Fruit fly (Drosophila melanogaster): Measurements from ENCODE around the gene His4r.
A peak's percentile ranks its signal among the peaks of the same experiment; 100 is the strongest.

Gene His4r

dm6 chr3R:14625215-14626156, at the start of gene His4r, which contains the start of gene put:
Gene His4r, plus strand, starts transcription at chr3R:14625755.
Gene put, minus strand, starts transcription at chr3R:14625703.
- TF ChIP-seq CG17801 (GFP tag; optimal IDR thresholded peaks at IDR 0.05; ENCODE audit: partially characterized antibody): peak; percentile 29

DNA sequence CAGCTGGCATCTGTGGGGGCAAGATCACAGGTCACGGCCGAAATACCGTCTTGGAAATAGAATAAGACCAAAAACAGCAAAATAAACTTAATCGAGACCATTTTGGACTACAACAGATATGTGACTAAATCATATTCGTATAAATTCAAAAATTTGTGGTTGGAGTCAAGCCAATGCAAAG, 49.2 kb upstream of the His4r start, which contains the start of gene CG44094:
CG44094 (minus strand) TSS at position 101 of the 181 bp plus-strand sequence.
- no peak for TF ChIP-seq CG17801 (GFP tag; optimal IDR thresholded peaks at IDR 0.05; ENCODE audit: partially characterized antibody)

DNA sequence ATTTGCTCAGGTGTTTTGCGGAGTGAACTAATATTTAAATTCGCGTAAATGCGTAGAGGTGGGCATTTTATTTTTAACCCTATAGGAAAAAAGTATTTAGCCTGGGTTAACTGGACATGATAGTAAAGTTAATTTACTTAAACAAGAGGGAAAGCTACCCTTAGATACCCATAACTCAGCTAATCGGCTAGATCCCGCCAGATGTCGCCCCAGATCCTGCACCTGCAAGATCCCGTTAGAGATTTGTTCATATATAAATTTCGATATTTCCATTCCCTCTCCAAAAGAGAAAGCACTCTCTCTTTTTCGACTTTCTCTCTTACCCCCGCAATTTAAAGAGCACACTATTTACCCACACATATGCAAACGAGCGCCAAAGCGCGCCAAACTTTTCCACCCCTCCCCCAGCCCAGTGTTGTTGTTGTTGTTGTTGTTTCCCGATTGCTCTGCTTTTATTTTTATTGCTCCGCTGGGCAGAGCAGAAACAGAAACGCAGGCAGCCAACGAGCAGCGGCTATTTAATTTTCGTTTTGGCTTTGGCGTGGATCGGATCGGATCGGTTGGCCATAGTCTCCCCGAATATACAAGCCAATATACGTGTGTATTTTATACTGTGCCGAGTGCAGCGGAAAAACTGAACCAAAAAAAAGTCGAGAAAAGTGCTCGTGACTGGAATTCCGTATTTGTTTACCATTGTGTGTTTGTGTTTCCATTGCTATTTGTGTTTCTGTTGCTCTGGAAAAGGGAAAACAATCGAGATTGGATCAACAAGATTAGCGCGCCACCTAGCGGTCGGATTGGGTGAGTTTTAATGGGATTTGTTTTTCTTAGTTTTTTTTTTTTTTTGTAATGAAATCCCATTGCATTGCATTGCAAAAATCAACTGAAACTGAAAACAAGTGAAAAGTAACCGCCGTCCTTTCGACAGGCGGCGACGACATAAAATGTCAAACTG, 48.6 kb upstream of the His4r start, which contains the start of gene stumps:
stumps (plus strand) TSS at position 526 of the 955 bp plus-strand sequence.
- TF ChIP-seq CG17801 (GFP tag; optimal IDR thresholded peaks at IDR 0.05; ENCODE audit: partially characterized antibody): peak; percentile 70

dm6 chr3R:14577803-14578493, 47.6 kb upstream of the His4r start:
- TF ChIP-seq CG17801 (GFP tag; optimal IDR thresholded peaks at IDR 0.05; ENCODE audit: partially characterized antibody): no peak

DNA sequence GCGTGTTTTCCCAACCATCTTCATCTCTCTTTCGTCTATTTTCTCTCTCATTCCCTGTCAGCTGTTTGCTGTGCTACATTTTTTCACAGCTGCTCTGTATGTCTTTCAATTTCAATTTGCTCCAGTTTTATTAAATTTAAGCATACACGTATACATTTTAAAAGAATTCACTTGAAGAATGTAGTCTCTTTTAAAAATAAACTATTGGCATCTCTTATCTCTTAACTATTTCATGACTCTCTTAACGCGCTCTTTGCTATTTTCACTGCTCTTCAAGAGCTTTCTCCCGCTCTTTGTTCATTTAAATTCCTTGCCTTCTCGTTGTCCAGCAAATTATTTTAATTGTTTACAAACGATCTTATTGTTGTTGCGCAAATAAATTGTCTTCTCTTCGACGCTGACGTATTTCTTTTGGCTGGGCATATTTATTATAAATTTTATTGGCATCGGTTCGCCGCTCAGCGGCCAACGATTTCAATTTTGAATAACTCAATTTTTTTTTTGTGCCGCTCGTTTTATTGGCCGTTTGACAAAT, 45.4 kb upstream of the His4r start:
- TF ChIP-seq CG17801 (GFP tag; optimal IDR thresholded peaks at IDR 0.05; ENCODE audit: partially characterized antibody): no peak

dm6 chr3R:14586480-14587443, 38.8 kb upstream of the His4r start:
- TF ChIP-seq CG17801 (GFP tag; optimal IDR thresholded peaks at IDR 0.05; ENCODE audit: partially characterized antibody): no peak

DNA sequence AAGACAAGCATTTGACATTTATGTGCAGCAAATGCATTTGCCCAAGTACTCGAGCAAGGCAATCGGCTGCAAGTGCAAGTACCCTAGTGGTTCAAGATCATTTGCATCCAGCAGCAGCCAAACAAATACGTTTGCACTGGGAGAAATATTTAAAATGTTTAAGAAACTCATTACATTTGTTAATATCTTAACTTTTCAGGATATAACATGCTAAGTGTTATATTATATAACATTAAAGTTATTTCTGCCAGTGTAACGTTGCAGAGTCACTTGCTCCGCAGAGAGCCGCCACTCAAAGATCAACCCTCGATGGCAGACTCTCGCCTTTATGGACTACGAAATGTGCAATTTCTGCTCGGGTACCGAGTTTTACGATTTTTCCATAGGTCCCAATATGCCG, 36.1 kb upstream of the His4r start:
- no peak for TF ChIP-seq CG17801 (GFP tag; optimal IDR thresholded peaks at IDR 0.05; ENCODE audit: partially characterized antibody)

DNA sequence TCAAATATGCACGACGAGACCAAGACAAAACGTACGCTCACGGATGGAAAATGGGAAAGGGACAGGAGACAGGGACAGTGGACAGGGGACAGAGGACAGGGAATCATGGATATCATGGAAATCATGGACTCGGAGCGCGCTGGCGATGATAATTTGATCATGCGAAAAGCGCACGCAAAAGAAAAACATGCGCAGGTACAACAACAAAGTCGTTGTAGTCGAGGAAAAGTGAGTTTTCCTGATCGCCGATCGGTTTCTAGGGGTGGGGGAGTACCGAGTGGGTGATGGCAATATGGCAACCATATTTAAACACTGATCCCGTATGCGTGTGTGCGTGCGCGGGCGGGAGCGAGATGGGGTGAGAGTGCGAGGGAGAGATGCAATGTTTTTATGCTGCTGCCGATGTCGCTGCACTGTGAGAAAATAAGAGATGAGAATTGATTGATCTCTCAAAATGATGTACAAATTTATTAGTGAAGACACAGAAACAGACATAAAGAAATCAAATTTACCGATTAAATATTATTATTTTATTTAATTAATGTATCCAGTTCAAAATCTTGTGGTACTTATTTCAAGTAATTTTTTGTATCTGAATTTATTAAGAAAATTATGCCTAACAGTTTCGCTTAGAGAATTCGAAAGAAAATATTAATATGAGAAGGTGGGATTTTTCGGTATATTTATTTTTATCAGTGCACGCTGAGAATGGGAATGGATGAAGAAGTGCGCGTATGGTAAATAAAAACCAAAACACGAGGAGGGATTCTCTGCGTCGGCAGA, 34.6 kb upstream of the His4r start:
- no peak for TF ChIP-seq CG17801 (GFP tag; optimal IDR thresholded peaks at IDR 0.05; ENCODE audit: partially characterized antibody)

DNA sequence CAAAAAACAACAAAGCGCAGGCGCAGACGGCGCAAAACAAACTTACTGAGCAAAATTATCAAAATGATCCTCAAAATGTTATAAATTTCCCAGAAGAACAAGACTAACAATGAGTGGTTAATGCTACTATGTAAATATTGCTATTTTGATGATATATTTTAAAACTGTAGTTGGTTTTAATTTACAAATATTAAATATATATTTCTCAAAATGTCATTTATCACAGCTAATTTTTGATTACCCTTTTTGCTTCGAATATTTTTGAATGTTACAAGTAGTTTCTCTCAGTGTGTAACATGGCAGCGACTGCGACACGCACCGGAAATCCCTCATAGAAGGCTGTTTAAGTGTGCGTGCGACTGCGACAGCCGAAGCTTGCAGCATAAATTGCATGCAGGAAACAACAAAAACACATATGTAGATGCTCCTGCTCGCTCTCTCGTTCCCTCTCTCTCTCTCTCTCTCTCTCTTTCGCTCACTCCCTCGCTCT, 27.6 kb upstream of the His4r start:
- no peak for TF ChIP-seq CG17801 (GFP tag; optimal IDR thresholded peaks at IDR 0.05; ENCODE audit: partially characterized antibody)

DNA sequence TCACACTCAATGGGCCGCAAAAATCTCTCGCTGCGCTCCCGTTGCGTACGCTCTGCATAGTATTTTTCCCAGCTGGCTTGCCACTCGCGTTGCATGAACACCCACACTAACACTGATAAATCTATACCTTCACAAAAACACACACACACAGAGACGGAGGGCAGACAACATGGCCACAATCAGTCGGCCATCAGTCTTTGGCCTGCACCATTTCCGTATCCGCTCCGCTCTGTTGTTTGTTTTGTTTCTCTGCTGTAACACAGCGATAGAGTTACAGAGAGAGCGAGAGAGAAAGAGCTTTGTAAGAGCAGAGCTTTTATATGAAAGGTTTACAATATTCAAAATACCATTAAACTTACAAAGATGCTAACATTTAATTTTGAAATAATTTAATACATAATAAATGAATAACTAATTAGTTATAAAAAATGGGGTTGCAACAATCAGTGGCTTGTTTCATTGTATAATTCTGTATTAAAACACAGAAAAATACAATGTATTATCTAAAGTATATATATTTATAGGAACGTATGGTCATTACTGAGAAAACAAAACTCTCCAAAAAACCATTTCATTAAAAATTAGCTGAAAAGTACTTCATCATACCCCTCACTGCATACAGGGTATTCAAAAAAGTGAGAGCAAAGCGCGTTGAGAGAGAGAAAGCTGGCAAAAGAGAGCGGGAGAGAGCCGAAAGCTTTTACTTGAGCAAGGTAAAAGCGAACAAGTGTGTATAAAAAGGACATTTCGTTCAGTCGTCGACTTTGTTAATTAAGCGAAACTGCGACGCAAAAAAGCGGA, 16.5 kb upstream of the His4r start, which contains the start of gene CG14853:
CG14853 (plus strand) TSS at position 751 of the 801 bp plus-strand sequence.
- no peak for TF ChIP-seq CG17801 (GFP tag; optimal IDR thresholded peaks at IDR 0.05; ENCODE audit: partially characterized antibody)

- no peak for TF ChIP-seq CG17801 (GFP tag; optimal IDR thresholded peaks at IDR 0.05; ENCODE audit: partially characterized antibody)
Observed at dm6 chr3R:14622571-14622970, 3.0 kb upstream of the His4r start.

DNA sequence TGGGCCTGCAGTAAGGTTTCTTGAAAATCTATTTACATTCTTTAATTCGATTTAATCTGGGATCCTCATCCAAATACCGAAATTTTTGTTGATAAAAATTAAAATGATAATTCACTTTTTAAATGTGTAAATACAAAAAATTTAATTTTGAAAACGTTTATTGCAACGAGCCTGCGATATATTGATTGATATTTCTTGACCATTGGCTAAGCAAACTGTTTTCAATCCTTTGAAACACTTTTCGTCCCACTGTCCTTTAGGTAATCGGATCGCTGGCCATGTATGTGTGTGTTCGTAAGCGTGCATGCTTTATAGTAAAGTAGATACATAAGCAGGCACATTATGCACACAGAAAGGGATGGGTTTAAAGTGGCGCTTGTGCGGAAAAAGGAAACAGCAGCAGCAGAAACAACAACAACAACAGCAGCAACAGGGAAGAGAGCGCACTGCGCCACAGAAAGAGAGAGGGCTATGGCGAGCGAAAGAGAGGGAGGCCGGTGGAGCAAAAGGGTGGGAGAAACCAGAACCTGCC, 1.4 kb upstream of the His4r start:
- TF ChIP-seq CG17801 (GFP tag; optimal IDR thresholded peaks at IDR 0.05; ENCODE audit: partially characterized antibody): no peak
